Fruit fly (Drosophila melanogaster) whole organism: ENCODE data around the gene CG43094.

Experiments
- CG8478 ChIP-seq: fragments of >200 bp; optimal IDR thresholded peaks from 2 replicates; lab custom pipeline; 2018; ENCODE audit warnings: inconsistent platforms
- Dll ChIP-seq: fragments of >200 bp; optimal IDR thresholded peaks from 2 replicates; lab custom pipeline; 2017
- pan ChIP-seq: fragments of >200 bp; optimal IDR thresholded peaks from 2 replicates; lab custom pipeline; 2017

DNA sequence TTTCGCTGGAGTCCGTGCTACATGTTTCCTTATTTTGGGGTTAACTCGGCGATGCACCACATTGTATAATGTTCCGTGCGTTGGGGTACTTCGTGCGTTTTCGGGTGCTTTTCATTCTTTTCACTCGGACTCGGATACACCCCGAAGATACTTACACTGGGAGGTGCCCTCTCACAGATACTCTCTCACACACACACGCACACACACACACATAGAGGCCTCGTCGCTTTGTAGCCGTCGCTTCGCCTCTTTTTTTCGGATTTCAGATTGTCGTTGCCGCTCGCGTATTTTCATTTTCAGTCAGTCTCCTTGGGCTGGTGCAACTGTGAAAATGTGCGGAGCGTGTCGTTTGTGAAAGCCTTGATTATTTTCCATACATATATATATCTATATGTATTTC lies 10.6 kb upstream of the CG43094 start:
- no peak for TF ChIP-seq pan (lab: Kevin White, UChicago)
- TF ChIP-seq CG8478, result no peak
- TF ChIP-seq Dll (lab: Kevin White, UChicago), result no peak
